Fruit fly (Drosophila melanogaster): Measurements from ENCODE around the gene Keap1.
A peak's percentile ranks its signal among the peaks of the same experiment; 100 is the strongest.

Keap1 gene

DNA sequence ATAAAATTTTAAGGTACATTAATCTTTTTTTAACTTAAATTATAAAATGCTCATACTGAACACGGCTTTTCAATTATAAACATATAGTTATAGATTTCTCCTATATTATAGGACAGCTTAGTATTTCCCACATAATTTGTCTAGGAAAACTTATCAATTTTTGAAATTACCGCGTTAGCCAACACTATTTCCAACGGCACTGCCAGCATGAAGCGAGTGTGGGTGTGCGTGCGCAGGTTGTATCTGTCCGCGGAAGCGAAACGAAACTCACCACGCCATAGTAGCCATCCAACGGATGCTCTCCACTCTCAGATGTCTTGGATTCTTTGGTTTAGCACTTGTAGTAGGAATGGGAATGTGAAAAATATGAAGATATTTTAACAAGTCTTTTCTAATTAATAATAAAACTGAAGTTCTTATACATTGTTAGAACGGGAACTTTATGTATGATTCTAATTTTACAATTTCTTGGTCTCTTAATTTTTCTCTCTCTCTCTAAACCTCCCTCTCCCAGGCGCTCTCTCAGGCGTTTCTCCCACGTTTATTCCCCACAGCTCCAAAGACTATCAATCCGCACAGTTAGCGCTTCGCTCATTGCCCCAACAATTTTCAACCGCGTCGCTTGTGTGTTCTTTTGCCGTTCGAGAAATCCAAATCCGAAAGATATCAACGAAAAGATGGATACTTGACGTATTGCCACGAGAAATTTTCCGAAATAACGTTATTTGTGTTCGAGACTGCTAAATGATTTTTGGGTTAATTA is 26.1 kb downstream of the Keap1 start, which contains the start of gene Dad (continued):
- TF ChIP-seq chinmo (GFP tag; IDR thresholded peaks at IDR 0.05; ENCODE audit: partially characterized antibody) (0 out of 4 replicates have a peak, but pooled peaks have one; percentile 25), rib (GFP tag; IDR thresholded peaks at IDR 0.05) (0 out of 2 replicates have a peak, but pooled peaks have one; percentile 16), salm (tag; optimal IDR thresholded peaks at IDR 0.05) (peak; percentile 30), wdn (GFP tag; IDR thresholded peaks at IDR 0.05) (no peak), CG7987 (GFP tag; optimal IDR thresholded peaks at IDR 0.05) (peak; percentile 67), CG10979 (tag; optimal IDR thresholded peaks at IDR 0.05) (no peak), CG9437 (GFP tag; optimal IDR thresholded peaks at IDR 0.05) (no peak), Hmr (GFP tag; optimal IDR thresholded peaks at IDR 0.05) (peak; percentile 48), Sox100B (GFP tag; optimal IDR thresholded peaks at IDR 0.05) (no peak), Atf-2 (GFP tag; optimal IDR thresholded peaks at IDR 0.05) (no peak), crc (GFP tag; optimal IDR thresholded peaks at IDR 0.05) (no peak), pho (GFP tag; optimal IDR thresholded peaks at IDR 0.05) (no peak), nom (GFP tag; optimal IDR thresholded peaks at IDR 0.05) (peak; percentile 69), CG17912 (GFP tag; optimal IDR thresholded peaks at IDR 0.05) (no peak), CG10209 (GFP tag; optimal IDR thresholded peaks at IDR 0.05) (no peak), CG12659 (GFP tag; optimal IDR thresholded peaks at IDR 0.05) (peak; percentile 15), CG6254 (GFP tag; optimal IDR thresholded peaks at IDR 0.05) (peak; percentile 10), lola (GFP tag; optimal IDR thresholded peaks at IDR 0.05) (no peak), Hr78 (GFP tag; optimal IDR thresholded peaks at IDR 0.05) (no peak), Usf (GFP tag; optimal IDR thresholded peaks at IDR 0.05) (no peak), Bgb (GFP tag; IDR thresholded peaks at IDR 0.05; ENCODE audit: partially characterized antibody) (peak; percentile 43), CG4854 (GFP tag; optimal IDR thresholded peaks at IDR 0.05) (peak; percentile 12), CG9215 (GFP tag; IDR thresholded peaks at IDR 0.05) (peak; percentile 98), sc (optimal IDR thresholded peaks at IDR 0.05) (no peak), sc (GFP tag; optimal IDR thresholded peaks at IDR 0.05) (no peak), Rfx (GFP tag; IDR thresholded peaks at IDR 0.05) (peak; percentile 19; the same call in 1 of the 2 replicates), CG17385 (GFP tag; optimal IDR thresholded peaks at IDR 0.05) (peak; percentile 32), stwl (tag; optimal IDR thresholded peaks at IDR 0.05) (peak; percentile 92), toy (GFP tag; IDR thresholded peaks at IDR 0.05) (no peak), MESR4 (GFP tag; optimal IDR thresholded peaks at IDR 0.05) (no peak), CG12299 (tag; optimal IDR thresholded peaks at IDR 0.05) (peak; percentile 19), gsb-n (tag; optimal IDR thresholded peaks at IDR 0.05) (no peak), CG13424 (tag; optimal IDR thresholded peaks at IDR 0.05) (peak; percentile 2), Taf1 (GFP tag; IDR thresholded peaks at IDR 0.05) (no peak), Dek (tag; optimal IDR thresholded peaks at IDR 0.05) (peak; percentile 31), zen2 (GFP tag; IDR thresholded peaks at IDR 0.05; ENCODE audit: partially characterized antibody) (peak; percentile 42; the same call in 1 of the 3 replicates), CG14860 (GFP tag; IDR thresholded peaks at IDR 0.05; ENCODE audit: partially characterized antibody) (no peak), CG12744 (GFP tag; optimal IDR thresholded peaks at IDR 0.05) (no peak), tin (GFP tag; optimal IDR thresholded peaks at IDR 0.05) (no peak), yki (optimal IDR thresholded peaks at IDR 0.05) (peak; percentile 95), pb (GFP tag; optimal IDR thresholded peaks at IDR 0.05) (no peak), Doc2 (GFP tag; IDR thresholded peaks at IDR 0.05) (no peak), Asciz (GFP tag; optimal IDR thresholded peaks at IDR 0.05) (no peak), Vsx1 (GFP tag; optimal IDR thresholded peaks at IDR 0.05) (no peak), luna (GFP tag; optimal IDR thresholded peaks at IDR 0.05) (no peak), Scr (GFP tag; IDR thresholded peaks at IDR 0.05; ENCODE audit: partially characterized antibody) (0 out of 2 replicates have a peak, but pooled peaks have one; percentile 38), Chrac-16 (GFP tag; optimal IDR thresholded peaks at IDR 0.05) (no peak), jigr1 (GFP tag; IDR thresholded peaks at IDR 0.05) (no peak)

All from whole organism, embryonic.